Fruit fly (Drosophila melanogaster) whole organism, embryonic: ENCODE results near the gene CG13258.
A peak's percentile ranks its signal among the peaks of the same experiment; 100 is the strongest.

ENCODE experiments used
- Atf-2 ChIP-seq: fragments of 200-800 bp; sonication (Bioruptor generic); optimal IDR thresholded peaks from 2 replicates; lab custom pipeline; 2016; ENCODE audit warnings: missing biosample characterization, missing genetic modification characterization
- BEAF-32 ChIP-seq: fragments of 200-800 bp; sonication (Bioruptor generic); optimal IDR thresholded peaks from 3 replicates; lab custom pipeline; 2017; ENCODE audit warnings: missing biosample characterization, missing genetic modification characterization, mild to moderate bottlenecking, moderate library complexity, missing genetic modification reagents
- Bgb ChIP-seq: fragments of 200-800 bp; sonication (Bioruptor generic); IDR thresholded peaks from 2 replicates; pipeline ENCODE4 v1.3.6; 2022; ENCODE audit warnings: missing biosample characterization, missing genetic modification characterization; ENCODE audit not compliant: partially characterized antibody
- CG10267 ChIP-seq: fragments of 200-800 bp; sonication (Bioruptor generic); optimal IDR thresholded peaks from 2 replicates; lab custom pipeline; 2018; ENCODE audit warnings: missing biosample characterization, mild to moderate bottlenecking, missing genetic modification characterization, moderate library complexity
- CG10274 ChIP-seq: fragments of 200-800 bp; sonication (Bioruptor generic); optimal IDR thresholded peaks from 3 replicates; lab custom pipeline; 2017; ENCODE audit warnings: missing biosample characterization, mild to moderate bottlenecking, missing genetic modification characterization
- CG11456 ChIP-seq: fragments of 200-800 bp; sonication (Bioruptor generic); IDR thresholded peaks from 3 replicates; pipeline ENCODE4 v1.3.6; 2022; ENCODE audit warnings: missing biosample characterization, missing genetic modification characterization
- CG12299 ChIP-seq: fragments of 200-800 bp; sonication (Bioruptor generic); optimal IDR thresholded peaks from 2 replicates; lab custom pipeline; 2018; ENCODE audit warnings: missing biosample characterization, mild to moderate bottlenecking, missing genetic modification characterization
- CG14710 ChIP-seq: fragments of 200-800 bp; sonication (Bioruptor generic); optimal IDR thresholded peaks from 3 replicates; lab custom pipeline; 2019; ENCODE audit warnings: missing biosample characterization, mild to moderate bottlenecking, missing genetic modification characterization, moderate library complexity
- CG15479 ChIP-seq: fragments of 200-800 bp; sonication (Bioruptor generic); optimal IDR thresholded peaks from 3 replicates; lab custom pipeline; 2019; ENCODE audit warnings: missing biosample characterization, mild to moderate bottlenecking, missing genetic modification characterization, moderate library complexity
- CG15514 ChIP-seq: fragments of 200-800 bp; sonication (Bioruptor generic); optimal IDR thresholded peaks from 3 replicates; lab custom pipeline; 2017; ENCODE audit warnings: missing biosample characterization, missing genetic modification characterization, mild to moderate bottlenecking, moderate library complexity, missing genetic modification reagents
- CG1603 ChIP-seq: fragments of 200-800 bp; sonication (Bioruptor generic); optimal IDR thresholded peaks from 2 replicates; lab custom pipeline; 2019; ENCODE audit warnings: missing biosample characterization, mild to moderate bottlenecking, missing genetic modification characterization, moderate library complexity
- CG17186 ChIP-seq: fragments of 200-800 bp; sonication (Bioruptor generic); optimal IDR thresholded peaks from 3 replicates; lab custom pipeline; 2017; ENCODE audit warnings: missing biosample characterization, missing genetic modification reagents, missing genetic modification characterization
- CG17802 ChIP-seq: fragments of 200-800 bp; sonication (Bioruptor generic); optimal IDR thresholded peaks from 2 replicates; lab custom pipeline; 2018; ENCODE audit warnings: missing biosample characterization, mild to moderate bottlenecking, missing genetic modification characterization, moderate library complexity
- CG30020 ChIP-seq: fragments of 200-800 bp; optimal IDR thresholded peaks from 2 replicates; lab custom pipeline; 2019; ENCODE audit warnings: missing biosample characterization, mild to moderate bottlenecking, missing genetic modification characterization, moderate library complexity
- CG30403 ChIP-seq: fragments of 200-800 bp; sonication (Bioruptor generic); optimal IDR thresholded peaks from 3 replicates; lab custom pipeline; 2016; ENCODE audit warnings: missing biosample characterization, missing genetic modification characterization
- CG34376 ChIP-seq: fragments of 200-800 bp; sonication (Bioruptor generic); optimal IDR thresholded peaks from 2 replicates; lab custom pipeline; 2018; ENCODE audit warnings: missing biosample characterization, mild to moderate bottlenecking, missing genetic modification characterization
- CG5245 ChIP-seq: fragments of 200-800 bp; sonication (Bioruptor generic); optimal IDR thresholded peaks from 3 replicates; lab custom pipeline; 2016; ENCODE audit warnings: missing biosample characterization, missing genetic modification characterization
- CG6689 ChIP-seq: fragments of 200-800 bp; sonication (Bioruptor generic); IDR thresholded peaks from 2 replicates; pipeline ENCODE4 v1.3.6; 2022; ENCODE audit warnings: missing biosample characterization, missing genetic modification characterization
- CG7556 ChIP-seq: fragments of 200-800 bp; sonication (Bioruptor generic); optimal IDR thresholded peaks from 2 replicates; lab custom pipeline; 2017; ENCODE audit warnings: missing biosample characterization, mild to moderate bottlenecking, missing genetic modification characterization
- CG8290 ChIP-seq, 3 experiments: fragments of 200-800 bp; sonication (Bioruptor generic); optimal IDR thresholded peaks; 2 replicates each; lab custom pipeline; 2016 to 2019; ENCODE audit warnings: missing biosample characterization in 3 of 3, missing genetic modification characterization in 3 of 3, mild to moderate bottlenecking in 2 of 3, moderate library complexity in 1 of 3
- Dfd ChIP-seq, 2 experiments: fragments of >200 bp; optimal IDR thresholded peaks; 2 replicates each; lab custom pipeline; 2017; ENCODE audit warnings: missing biosample characterization in 2 of 2, missing genetic modification characterization in 2 of 2
- Doc3 ChIP-seq: fragments of 200-800 bp; sonication (Bioruptor generic); IDR thresholded peaks from 3 replicates; pipeline ENCODE4 v1.3.6; 2022; ENCODE audit warnings: missing biosample characterization, missing genetic modification characterization; ENCODE audit not compliant: partially characterized antibody
- Dp ChIP-seq: fragments of 200-800 bp; sonication (Bioruptor generic); optimal IDR thresholded peaks from 2 replicates; lab custom pipeline; 2018; ENCODE audit warnings: missing biosample characterization, mild to moderate bottlenecking, missing genetic modification characterization, moderate library complexity
- Dref ChIP-seq: fragments of 200-800 bp; sonication (Bioruptor generic); IDR thresholded peaks from 2 replicates; pipeline ENCODE4 v1.3.6; 2022; ENCODE audit warnings: missing biosample characterization, missing genetic modification characterization
- E2f2 ChIP-seq: fragments of 200-800 bp; sonication (Bioruptor generic); IDR thresholded peaks from 2 replicates; pipeline ENCODE4 v1.3.6; 2022; ENCODE audit warnings: missing biosample characterization, missing genetic modification characterization
- Elba2 ChIP-seq: fragments of 200-800 bp; sonication (Bioruptor generic); optimal IDR thresholded peaks from 3 replicates; lab custom pipeline; 2016; ENCODE audit warnings: missing biosample characterization, missing genetic modification characterization
- Ets65A ChIP-seq: fragments of 200-800 bp; sonication (Bioruptor generic); peaks from one replicate; lab custom pipeline; 2016; ENCODE audit warnings: missing biosample characterization, missing genetic modification characterization
- Hmx ChIP-seq: fragments of 200-800 bp; sonication (Bioruptor generic); optimal IDR thresholded peaks from 2 replicates; lab custom pipeline; 2016; ENCODE audit warnings: missing biosample characterization, missing genetic modification characterization
- MBD-R2 ChIP-seq: fragments of 200-800 bp; sonication (Bioruptor generic); IDR thresholded peaks from 2 replicates; pipeline ENCODE4 v1.3.6; 2022; ENCODE audit warnings: missing biosample characterization, missing genetic modification characterization
- MESR4 ChIP-seq: fragments of 200-800 bp; sonication (Bioruptor generic); optimal IDR thresholded peaks from 2 replicates; lab custom pipeline; 2018; ENCODE audit warnings: missing biosample characterization, mild to moderate bottlenecking, missing genetic modification characterization, moderate library complexity
- NC2α ChIP-seq: fragments of 200-800 bp; sonication (Bioruptor generic); optimal IDR thresholded peaks from 2 replicates; lab custom pipeline; 2016; ENCODE audit warnings: missing biosample characterization, missing genetic modification characterization
- Optix ChIP-seq: fragments of 200-800 bp; sonication (Bioruptor generic); IDR thresholded peaks from 3 replicates; pipeline ENCODE4 v1.3.6; 2022; ENCODE audit warnings: missing biosample characterization, missing genetic modification characterization
- btn ChIP-seq: fragments of 200-800 bp; sonication (Bioruptor generic); optimal IDR thresholded peaks from 2 replicates; lab custom pipeline; 2016; ENCODE audit warnings: missing biosample characterization, missing genetic modification characterization
- crp ChIP-seq, 2 experiments: fragments of 200-800 bp; sonication (Bioruptor generic); optimal IDR thresholded peaks; 2 replicates in 1 of 2; 3 replicates in 1 of 2; lab custom pipeline; 2017; ENCODE audit warnings: missing biosample characterization in 2 of 2, missing genetic modification characterization in 2 of 2, mild to moderate bottlenecking in 1 of 2, moderate library complexity in 1 of 2
- dimm ChIP-seq: fragments of 200-800 bp; sonication (Bioruptor generic); IDR thresholded peaks from 2 replicates; pipeline ENCODE4 v1.3.6; 2022; ENCODE audit warnings: missing biosample characterization, missing genetic modification characterization
- dpn ChIP-seq, 2 experiments: fragments of 200-800 bp; sonication (Bioruptor generic); optimal IDR thresholded peaks; 3 replicates each; lab custom pipeline; 2016; ENCODE audit warnings: missing biosample characterization in 2 of 2, missing genetic modification characterization in 2 of 2
- gcm2 ChIP-seq: fragments of 200-800 bp; sonication (Bioruptor generic); optimal IDR thresholded peaks from 2 replicates; lab custom pipeline; 2016; ENCODE audit warnings: missing biosample characterization, missing genetic modification characterization
- nom ChIP-seq: fragments of 200-800 bp; sonication (Bioruptor generic); optimal IDR thresholded peaks from 2 replicates; lab custom pipeline; 2017; ENCODE audit warnings: missing biosample characterization, missing genetic modification characterization, mild to moderate bottlenecking, moderate library complexity, missing genetic modification reagents
- pzg ChIP-seq: fragments of 200-800 bp; sonication (Bioruptor generic); optimal IDR thresholded peaks from 3 replicates; lab custom pipeline; 2018; ENCODE audit warnings: missing biosample characterization, mild to moderate bottlenecking, missing genetic modification characterization, moderate library complexity
- slbo ChIP-seq: fragments of 200-800 bp; sonication (Bioruptor generic); IDR thresholded peaks from 2 replicates; pipeline ENCODE4 v1.3.6; 2022; ENCODE audit warnings: missing biosample characterization, missing genetic modification characterization
- stwl ChIP-seq: fragments of 200-800 bp; sonication (Bioruptor generic); optimal IDR thresholded peaks from 3 replicates; lab custom pipeline; 2018; ENCODE audit warnings: missing biosample characterization, mild to moderate bottlenecking, missing genetic modification characterization, moderate library complexity
- tll ChIP-seq, 2 experiments: fragments of 200-800 bp in 1 of 2; fragments of >200 bp in 1 of 2; sonication (Bioruptor generic) in 1 of 2; optimal IDR thresholded peaks; 2 replicates each; lab custom pipeline; 2017 to 2019; ENCODE audit warnings: missing biosample characterization in 2 of 2, missing genetic modification characterization in 2 of 2, mild to moderate bottlenecking in 1 of 2, moderate library complexity in 1 of 2
- trem ChIP-seq: fragments of 200-800 bp; optimal IDR thresholded peaks from 3 replicates; lab custom pipeline; 2019; ENCODE audit warnings: missing biosample characterization, mild to moderate bottlenecking, missing genetic modification characterization, moderate library complexity

The CG13258 gene

dm6 chr2L:16329102-16329520 lies 36.3 kb upstream of the CG13258 start, which contains the start of gene mRpL4 (continued):
- TF ChIP-seq Atf-2 (peak; percentile 40), CG30403 (GFP tag; lab: Kevin White, UChicago) (peak; percentile 83), CG10274 (GFP tag; lab: Kevin White, UChicago) (no peak), dimm (GFP tag; lab: Robert Waterston, UW) (no peak), Hmx (no peak), nom (GFP tag; lab: Kevin White, UChicago) (no peak), btn (GFP tag; lab: Kevin White, UChicago) (no peak), CG11456 (no peak; the same call in 2 of the 3 replicates), CG15514 (GFP tag; lab: Kevin White, UChicago) (peak; percentile 65), Ets65A (no peak)

dm6 chr2L:16326892-16327291 lies 34.1 kb upstream of the CG13258 start, which contains the start of gene CG4278:
TSS of gene CG4278 (plus strand) at chr2L:16327069.
- TF ChIP-seq MESR4 (GFP tag; lab: Kevin White, UChicago) = peak; percentile 25
- TF ChIP-seq MBD-R2 (GFP tag; lab: Robert Waterston, UW) = peak; percentile 81
- TF ChIP-seq Doc3 = no peak
- no peak for TF ChIP-seq CG34376
- TF ChIP-seq CG17802 = no peak
- peak; percentile 29 for TF ChIP-seq CG14710 (tag; lab: Kevin White, UChicago)
- TF ChIP-seq slbo = no peak
- TF ChIP-seq CG15479 (GFP tag; lab: Kevin White, UChicago) = peak; percentile 51
- TF ChIP-seq CG5245 (GFP tag; lab: Kevin White, UChicago) = no peak
- TF ChIP-seq Elba2 (GFP tag; lab: Kevin White, UChicago) = peak; percentile 95
- TF ChIP-seq E2f2 (GFP tag; lab: Robert Waterston, UW) = peak; percentile 89
- TF ChIP-seq Dfd (GFP tag; optimal IDR thresholded peaks at IDR 0.05; lab: Kevin White, UChicago) = no peak
- peak; percentile 10 for TF ChIP-seq CG10267
- no peak for TF ChIP-seq CG12299 (tag; lab: Kevin White, UChicago)
- no peak for TF ChIP-seq CG6689
- TF ChIP-seq Optix (GFP tag; lab: Robert Waterston, UW) = no peak
- TF ChIP-seq gcm2 (GFP tag; lab: Kevin White, UChicago) = no peak
- TF ChIP-seq stwl = peak; percentile 45
- no peak for TF ChIP-seq dpn (GFP tag; optimal IDR thresholded peaks at IDR 0.05; lab: Kevin White, UChicago)
- TF ChIP-seq Dp = peak; percentile 87
- TF ChIP-seq Bgb (GFP tag; lab: Robert Waterston, UW) = no peak
- peak; percentile 42 for TF ChIP-seq CG1603
- no peak for TF ChIP-seq NC2α (GFP tag; lab: Kevin White, UChicago)
- peak; percentile 0 for TF ChIP-seq CG30020 (tag; lab: Kevin White, UChicago)
- TF ChIP-seq CG8290 (GFP tag; optimal IDR thresholded peaks at IDR 0.05; lab: Kevin White, UChicago) = no peak
- TF ChIP-seq CG8290 (tag; optimal IDR thresholded peaks at IDR 0.05; lab: Kevin White, UChicago) = no peak
- peak; percentile 24 to 90 for TF ChIP-seq crp (GFP tag; optimal IDR thresholded peaks at IDR 0.05; lab: Kevin White, UChicago)
- peak; percentile 99 for TF ChIP-seq trem (tag; lab: Kevin White, UChicago)
- peak; percentile 13 for TF ChIP-seq BEAF-32 (GFP tag; lab: Kevin White, UChicago)
- TF ChIP-seq CG7556 (GFP tag; lab: Kevin White, UChicago) = no peak
- peak; percentile 44 for TF ChIP-seq pzg (GFP tag; lab: Kevin White, UChicago)
- TF ChIP-seq Dref (GFP tag; lab: Robert Waterston, UW) = no peak
- peak; percentile 2 for TF ChIP-seq CG17186 (GFP tag; lab: Kevin White, UChicago)
- peak in 1 of 2 experiments; percentile 55 for TF ChIP-seq tll (GFP tag; optimal IDR thresholded peaks at IDR 0.05; lab: Kevin White, UChicago)
